Worm (Caenorhabditis elegans) whole organism, early embryonic: ENCODE data around the gene nep-11.

Source experiments
- F13C5.2 ChIP-seq: sonication (generic microtip); optimal IDR thresholded peaks from 2 replicates; lab custom pipeline; 2017; ENCODE audit warnings: mild to moderate bottlenecking, missing genetic modification characterization, inconsistent platforms, missing compliant biosample characterization
- aly-1 ChIP-seq: sonication (generic microtip); optimal IDR thresholded peaks from 2 replicates; lab custom pipeline; 2016; ENCODE audit warnings: missing genetic modification characterization, missing compliant biosample characterization
- ama-1 ChIP-seq: fragments of 150-350 bp; optimal IDR thresholded peaks from 2 replicates; lab custom pipeline; 2014
- ceh-36 ChIP-seq: sonication (generic microtip); optimal IDR thresholded peaks from 2 replicates; lab custom pipeline; 2016; ENCODE audit warnings: missing genetic modification characterization, inconsistent platforms, missing compliant biosample characterization
- flt-1 ChIP-seq: fragments of 200-800 bp; sonication (Bioruptor generic); IDR thresholded peaks from 2 replicates; pipeline ENCODE4 v1.3.6; 2022; ENCODE audit warnings: missing genetic modification characterization, missing compliant biosample characterization
- hmbx-1 ChIP-seq: sonication (generic microtip); optimal IDR thresholded peaks from 2 replicates; lab custom pipeline; 2016; ENCODE audit warnings: mild to moderate bottlenecking, missing genetic modification characterization, missing compliant biosample characterization
- hmg-4 ChIP-seq: fragments of 200-800 bp; sonication (Bioruptor generic); optimal IDR thresholded peaks from 2 replicates; lab custom pipeline; 2018; ENCODE audit warnings: mild to moderate bottlenecking, missing genetic modification characterization, missing compliant biosample characterization
- hnd-1 ChIP-seq: sonication (generic microtip); optimal IDR thresholded peaks from 2 replicates; lab custom pipeline; 2016; ENCODE audit warnings: missing genetic modification characterization, missing compliant biosample characterization
- scrt-1 ChIP-seq: fragments of 200-800 bp; sonication (Bioruptor generic); IDR thresholded peaks from 2 replicates; pipeline ENCODE4 v1.3.6; 2022; ENCODE audit warnings: missing genetic modification characterization, missing compliant biosample characterization
- sea-1 ChIP-seq: fragments of 200-800 bp; sonication (Bioruptor generic); conservative IDR thresholded peaks from 2 replicates; pipeline ENCODE4 v1.3.6; 2022; ENCODE audit warnings: missing genetic modification characterization, missing compliant biosample characterization
- tbx-37 ChIP-seq: fragments of 200-800 bp; sonication (Bioruptor generic); conservative IDR thresholded peaks from 2 replicates; pipeline ENCODE4 v1.3.6; 2022; ENCODE audit warnings: missing genetic modification reagents, missing genetic modification characterization, missing compliant biosample characterization
- tra-4 ChIP-seq: sonication (generic microtip); optimal IDR thresholded peaks from 2 replicates; lab custom pipeline; 2017; ENCODE audit warnings: missing genetic modification characterization, missing compliant biosample characterization

DNA sequence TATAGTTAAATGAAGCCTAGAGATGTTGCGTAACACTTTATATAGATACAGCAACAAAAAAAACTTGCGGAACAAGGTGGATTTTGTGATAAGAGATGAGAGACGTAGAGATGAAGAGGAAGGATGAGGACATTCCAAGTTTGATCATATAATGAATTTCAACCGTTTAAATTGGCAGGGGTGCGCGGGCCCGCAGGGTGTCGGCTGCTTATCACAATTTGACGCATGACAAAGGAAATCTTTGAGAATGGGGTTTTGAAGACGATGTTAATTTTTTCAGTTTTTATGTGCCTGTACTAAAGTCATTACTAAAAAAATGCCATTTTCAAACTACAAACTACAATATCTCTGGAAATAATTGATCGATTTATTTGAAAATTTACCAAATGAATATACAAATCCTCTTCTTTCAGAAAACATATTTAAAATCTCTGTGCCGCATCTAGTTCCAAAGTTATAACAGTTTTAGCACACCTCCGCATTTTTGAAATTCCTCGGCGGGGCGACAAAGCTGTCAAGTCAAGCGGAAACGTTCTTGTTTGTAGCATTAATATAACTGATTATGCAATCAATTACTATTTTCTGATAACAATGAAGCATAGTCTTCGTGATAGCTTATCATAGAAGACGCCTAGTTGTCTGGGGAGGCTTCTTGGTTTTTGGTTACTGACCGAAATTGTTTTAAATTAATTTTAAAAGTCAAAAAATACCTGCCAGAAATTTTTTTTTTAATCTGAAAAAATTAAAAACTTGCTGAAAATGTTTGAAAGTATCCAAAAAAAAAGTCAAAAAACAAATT is 14.7 kb upstream of the nep-11 start:
- TF ChIP-seq hmg-4 (no peak), ama-1 (lab: Kevin White, UChicago) (no peak), flt-1 (no peak), tra-4 (tag; lab: Kevin White, UChicago) (no peak), sea-1 (GFP tag; lab: Robert Waterston, UW) (no peak), aly-1 (tag; lab: Kevin White, UChicago) (no peak), tbx-37 (GFP tag; lab: Robert Waterston, UW) (no peak), scrt-1 (no peak), ceh-36 (tag; lab: Kevin White, UChicago) (no peak), hnd-1 (tag; lab: Kevin White, UChicago) (no peak), F13C5.2 (tag; lab: Kevin White, UChicago) (no peak), hmbx-1 (tag; lab: Kevin White, UChicago) (no peak)
